Fruit fly (Drosophila melanogaster) whole organism, pupa: ENCODE results near the gene CG1208.

Source experiments
- CG14655 ChIP-seq: fragments of 200-800 bp; sonication (Bioruptor generic); optimal IDR thresholded peaks from 3 replicates; lab custom pipeline; 2017; ENCODE audit warnings: mild to moderate bottlenecking, missing biosample characterization, missing genetic modification reagents, missing genetic modification characterization
- CG15710 ChIP-seq: fragments of 200-800 bp; sonication (Bioruptor generic); optimal IDR thresholded peaks from 2 replicates; lab custom pipeline; 2018; ENCODE audit warnings: missing biosample characterization, mild to moderate bottlenecking, missing genetic modification characterization, moderate library complexity
- CG34367 ChIP-seq: fragments of 200-800 bp; sonication (Bioruptor generic); optimal IDR thresholded peaks from 2 replicates; lab custom pipeline; 2018; ENCODE audit warnings: missing biosample characterization, mild to moderate bottlenecking, missing genetic modification characterization
- fd96Ca ChIP-seq: fragments of 200-800 bp; sonication (Bioruptor generic); IDR thresholded peaks from 3 replicates; pipeline ENCODE4 v1.3.6; 2022; ENCODE audit warnings: missing biosample characterization, missing genetic modification characterization

DNA sequence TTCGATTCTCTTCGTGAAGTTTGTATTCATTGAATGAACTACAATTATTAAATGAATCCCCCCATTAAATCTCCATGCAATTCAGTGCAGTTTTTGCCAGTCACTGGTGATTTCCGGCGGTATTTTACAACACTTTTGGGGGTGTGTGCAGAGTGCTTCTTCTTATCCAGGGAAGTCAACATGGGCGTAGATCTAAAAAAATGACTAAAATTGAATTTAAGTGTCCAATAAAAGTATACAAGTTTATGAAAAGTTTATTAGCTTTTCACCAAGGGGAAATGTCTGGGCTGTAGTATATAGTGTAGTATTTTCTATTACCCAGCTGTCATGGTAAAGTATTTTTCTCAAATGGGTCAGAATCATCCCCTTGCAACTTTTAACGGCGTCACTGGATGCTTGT, 39.9 kb upstream of the CG1208 start, which contains the start of gene Hpf1:
- TF ChIP-seq CG15710 (peak; percentile 99), CG14655 (GFP tag; lab: Kevin White, UChicago) (peak; percentile 99), fd96Ca (GFP tag; lab: Robert Waterston, UW) (peak; percentile 99), CG34367 (tag; lab: Kevin White, UChicago) (peak; percentile 99)
